Worm (Caenorhabditis elegans) whole organism, L2 larva: ENCODE measurements around the gene Y81G3A.1.

Experiments used
- R02D3.7 ChIP-seq: fragments of 150-350 bp; optimal IDR thresholded peaks from 2 replicates; lab custom pipeline; 2014; ENCODE audit warnings: missing biosample characterization, missing genetic modification characterization
- ZK546.5 ChIP-seq: sonication (generic microtip); optimal IDR thresholded peaks from 2 replicates; lab custom pipeline; 2017; ENCODE audit warnings: missing biosample characterization, missing genetic modification characterization
- alr-1 ChIP-seq: fragments of 150-350 bp; optimal IDR thresholded peaks from 2 replicates; lab custom pipeline; 2014; ENCODE audit warnings: missing biosample characterization, missing genetic modification characterization
- aly-2 ChIP-seq: fragments of 150-350 bp; optimal IDR thresholded peaks from 2 replicates; lab custom pipeline; 2014; ENCODE audit warnings: missing biosample characterization, missing genetic modification characterization
- ama-1 ChIP-seq: fragments of 150-350 bp; optimal IDR thresholded peaks from 2 replicates; lab custom pipeline; 2018; ENCODE audit warnings: inconsistent platforms
- ceh-16 ChIP-seq: fragments of 150-350 bp; optimal IDR thresholded peaks from 2 replicates; lab custom pipeline; 2014; ENCODE audit warnings: missing biosample characterization, missing genetic modification characterization
- ceh-82 ChIP-seq: fragments of 150-350 bp; optimal IDR thresholded peaks from 2 replicates; lab custom pipeline; 2014; ENCODE audit warnings: missing biosample characterization, missing genetic modification characterization
- crh-2 ChIP-seq: sonication (generic microtip); optimal IDR thresholded peaks from 2 replicates; lab custom pipeline; 2017; ENCODE audit warnings: missing biosample characterization, missing genetic modification characterization
- dmd-4 ChIP-seq: sonication (generic microtip); optimal IDR thresholded peaks from 2 replicates; lab custom pipeline; 2017; ENCODE audit warnings: missing biosample characterization, missing genetic modification characterization
- egl-27 ChIP-seq: sonication (generic microtip); optimal IDR thresholded peaks from 3 replicates; lab custom pipeline; 2017; ENCODE audit warnings: missing biosample characterization, missing genetic modification reagents, missing genetic modification characterization
- elt-1 ChIP-seq: fragments of 150-350 bp; optimal IDR thresholded peaks from 2 replicates; lab custom pipeline; 2014; ENCODE audit warnings: missing biosample characterization, missing genetic modification characterization
- elt-3 ChIP-seq: sonication (generic microtip); optimal IDR thresholded peaks from 2 replicates; lab custom pipeline; 2017; ENCODE audit warnings: missing biosample characterization, missing genetic modification characterization
- fos-1 ChIP-seq: fragments of 150-350 bp; optimal IDR thresholded peaks from 2 replicates; lab custom pipeline; 2014; ENCODE audit warnings: missing biosample characterization, missing genetic modification characterization
- gmeb-1 ChIP-seq: fragments of 150-350 bp; optimal IDR thresholded peaks from 2 replicates; lab custom pipeline; 2014; ENCODE audit warnings: missing biosample characterization, missing genetic modification characterization
- lin-11 ChIP-seq: fragments of 150-350 bp; sonication (generic microtip); optimal IDR thresholded peaks from 2 replicates; lab custom pipeline; 2014; ENCODE audit warnings: missing biosample characterization, missing genetic modification characterization, inconsistent platforms, mixed read lengths
- lin-39 ChIP-seq: fragments of 150-350 bp; optimal IDR thresholded peaks from 2 replicates; lab custom pipeline; 2014; ENCODE audit warnings: missing biosample characterization, missing genetic modification reagents, missing genetic modification characterization
- mab-5 ChIP-seq: fragments of 150-350 bp; optimal IDR thresholded peaks from 2 replicates; lab custom pipeline; 2014; ENCODE audit warnings: missing biosample characterization, missing genetic modification characterization
- mbf-1 ChIP-seq: sonication (generic microtip); optimal IDR thresholded peaks from 2 replicates; lab custom pipeline; 2017; ENCODE audit warnings: missing biosample characterization, missing genetic modification characterization
- mdl-1 ChIP-seq, 2 experiments: fragments of 150-350 bp in 1 of 2; sonication (generic microtip) in 1 of 2; optimal IDR thresholded peaks; 2 replicates each; lab custom pipeline; 2017; ENCODE audit warnings: missing biosample characterization in 2 of 2, missing genetic modification characterization in 2 of 2
- nhr-10 ChIP-seq: sonication (generic microtip); optimal IDR thresholded peaks from 2 replicates; lab custom pipeline; 2017; ENCODE audit warnings: missing biosample characterization, missing genetic modification characterization
- nhr-11 ChIP-seq: fragments of 150-350 bp; optimal IDR thresholded peaks from 2 replicates; lab custom pipeline; 2014; ENCODE audit warnings: missing biosample characterization, missing genetic modification characterization
- nhr-12 ChIP-seq: fragments of 150-350 bp; optimal IDR thresholded peaks from 2 replicates; lab custom pipeline; 2014; ENCODE audit warnings: missing biosample characterization, missing genetic modification characterization
- nhr-129 ChIP-seq: fragments of 150-350 bp; optimal IDR thresholded peaks from 2 replicates; lab custom pipeline; 2014; ENCODE audit warnings: missing biosample characterization, missing genetic modification characterization
- nhr-21 ChIP-seq: fragments of 150-350 bp; optimal IDR thresholded peaks from 2 replicates; lab custom pipeline; 2014; ENCODE audit warnings: missing biosample characterization, missing genetic modification characterization
- nhr-23 ChIP-seq: fragments of 150-350 bp; optimal IDR thresholded peaks from 2 replicates; lab custom pipeline; 2014; ENCODE audit warnings: missing biosample characterization, missing genetic modification reagents, missing genetic modification characterization
- nhr-237 ChIP-seq: fragments of 150-350 bp; optimal IDR thresholded peaks from 2 replicates; lab custom pipeline; 2014; ENCODE audit warnings: missing biosample characterization, missing genetic modification characterization
- nhr-25 ChIP-seq: fragments of 150-350 bp; sonication (generic microtip); optimal IDR thresholded peaks from 3 replicates; lab custom pipeline; 2014; ENCODE audit warnings: missing biosample characterization, missing genetic modification characterization
- nhr-6 ChIP-seq: fragments of 150-350 bp; optimal IDR thresholded peaks from 2 replicates; lab custom pipeline; 2014; ENCODE audit warnings: missing biosample characterization, missing genetic modification characterization
- nhr-77 ChIP-seq: fragments of 150-350 bp; optimal IDR thresholded peaks from 2 replicates; lab custom pipeline; 2014; ENCODE audit warnings: missing biosample characterization, missing genetic modification characterization
- peb-1 ChIP-seq: fragments of 150-350 bp; optimal IDR thresholded peaks from 2 replicates; lab custom pipeline; 2014; ENCODE audit warnings: missing biosample characterization, missing genetic modification characterization
- sem-4 ChIP-seq: fragments of 150-350 bp; optimal IDR thresholded peaks from 2 replicates; lab custom pipeline; 2014; ENCODE audit warnings: missing biosample characterization, missing genetic modification reagents, missing genetic modification characterization
- sma-3 ChIP-seq: sonication (generic microtip); optimal IDR thresholded peaks from 2 replicates; lab custom pipeline; 2016; ENCODE audit warnings: missing genetic modification reagents, missing genetic modification characterization, missing compliant biosample characterization
- sma-9 ChIP-seq, 2 experiments: fragments of 150-350 bp in 1 of 2; sonication (generic microtip) in 1 of 2; optimal IDR thresholded peaks; 2 replicates each; lab custom pipeline; 2014 to 2016; ENCODE audit warnings: missing genetic modification characterization in 2 of 2, mild to moderate bottlenecking in 1 of 2, missing biosample characterization in 1 of 2, missing compliant biosample characterization in 1 of 2, missing genetic modification reagents in 1 of 2, moderate library complexity in 1 of 2
- snpc-4 ChIP-seq: fragments of 150-350 bp; optimal IDR thresholded peaks from 2 replicates; lab custom pipeline; 2014; ENCODE audit warnings: missing biosample characterization, missing genetic modification characterization
- unc-39 ChIP-seq: fragments of 150-350 bp; optimal IDR thresholded peaks from 2 replicates; lab custom pipeline; 2014; ENCODE audit warnings: missing biosample characterization, missing genetic modification characterization
- unc-55 ChIP-seq: fragments of 150-350 bp; sonication (generic microtip); optimal IDR thresholded peaks from 3 replicates; lab custom pipeline; 2014; ENCODE audit warnings: missing biosample characterization, missing genetic modification reagents, missing genetic modification characterization
- unc-62 ChIP-seq: fragments of 150-350 bp; optimal IDR thresholded peaks from 2 replicates; lab custom pipeline; 2014; ENCODE audit warnings: missing biosample characterization, missing genetic modification reagents, missing genetic modification characterization
- zag-1 ChIP-seq: fragments of 150-350 bp; optimal IDR thresholded peaks from 2 replicates; lab custom pipeline; 2014; ENCODE audit warnings: missing biosample characterization, missing genetic modification characterization
- ztf-1 ChIP-seq: fragments of 200-800 bp; sonication (Bioruptor generic); conservative IDR thresholded peaks from 2 replicates; pipeline ENCODE4 v1.3.6; 2022; ENCODE audit warnings: missing genetic modification characterization, missing compliant biosample characterization
- ztf-4 ChIP-seq: fragments of 150-350 bp; optimal IDR thresholded peaks from 2 replicates; lab custom pipeline; 2014; ENCODE audit warnings: missing biosample characterization, missing genetic modification characterization

Gene Y81G3A.1

ce11 chrII:13117135-13117534 is 33.4 kb upstream of the Y81G3A.1 start, which contains the start of gene gfm-1 (continued):
- TF ChIP-seq ztf-1 (GFP tag; lab: Robert Waterston, UW) (no peak), nhr-12 (no peak), nhr-11 (tag; lab: Kevin White, UChicago) (no peak), lin-11 (tag; lab: Kevin White, UChicago) (peak; percentile 1), ceh-16 (tag; lab: Kevin White, UChicago) (no peak), peb-1 (tag; lab: Kevin White, UChicago) (no peak), zag-1 (tag; lab: Kevin White, UChicago) (no peak), egl-27 (tag; lab: Kevin White, UChicago) (no peak), elt-1 (tag; lab: Kevin White, UChicago) (no peak), dmd-4 (no peak), nhr-77 (tag; lab: Kevin White, UChicago) (no peak), nhr-25 (tag; lab: Kevin White, UChicago) (no peak), nhr-10 (tag; lab: Kevin White, UChicago) (no peak), fos-1 (tag; lab: Kevin White, UChicago) (peak; percentile 22), ztf-4 (tag; lab: Kevin White, UChicago) (no peak), gmeb-1 (tag; lab: Kevin White, UChicago) (peak; percentile 75), nhr-21 (tag; lab: Kevin White, UChicago) (peak; percentile 21), R02D3.7 (tag; lab: Kevin White, UChicago) (no peak), mdl-1 (tag; optimal IDR thresholded peaks at IDR 0.05; lab: Kevin White, UChicago) (peak in 1 of 2 experiments; percentile 12), nhr-129 (tag; lab: Kevin White, UChicago) (no peak), alr-1 (no peak), mbf-1 (tag; lab: Kevin White, UChicago) (no peak), unc-55 (peak; percentile 70), sma-9 (GFP tag; optimal IDR thresholded peaks at IDR 0.05; lab: Kevin White, UChicago) (peak; percentile 82), sma-9 (tag; optimal IDR thresholded peaks at IDR 0.05; lab: Kevin White, UChicago) (no peak), crh-2 (peak; percentile 50), ceh-82 (no peak)

ce11 chrII:13116710-13117109 is 33.0 kb upstream of the Y81G3A.1 start, which contains the start of gene rict-1:
Gene rict-1, minus strand, starts transcription at chrII:13116810.
- TF ChIP-seq lin-39 (tag; lab: Kevin White, UChicago) (no peak), aly-2 (tag; lab: Kevin White, UChicago) (no peak), unc-55 (no peak), mdl-1 (tag; optimal IDR thresholded peaks at IDR 0.05; lab: Kevin White, UChicago) (no peak), elt-3 (no peak), unc-39 (no peak), ztf-1 (GFP tag; lab: Robert Waterston, UW) (no peak), nhr-21 (tag; lab: Kevin White, UChicago) (no peak), nhr-23 (no peak), unc-62 (no peak), nhr-6 (no peak), nhr-237 (no peak), ZK546.5 (tag; lab: Kevin White, UChicago) (no peak), alr-1 (no peak), nhr-25 (tag; lab: Kevin White, UChicago) (no peak), fos-1 (tag; lab: Kevin White, UChicago) (no peak), dmd-4 (no peak), gmeb-1 (tag; lab: Kevin White, UChicago) (no peak), elt-1 (tag; lab: Kevin White, UChicago) (no peak)
- TF ChIP-seq, all 48 proteins: peak for 0

- TF ChIP-seq unc-55 (no peak), nhr-11 (tag; lab: Kevin White, UChicago) (no peak), sem-4 (no peak), mab-5 (tag; lab: Kevin White, UChicago) (no peak), ama-1 (lab: Kevin White, UChicago) (no peak), nhr-12 (no peak), nhr-129 (tag; lab: Kevin White, UChicago) (no peak), lin-39 (tag; lab: Kevin White, UChicago) (no peak), unc-39 (no peak), snpc-4 (tag; lab: Kevin White, UChicago) (no peak), ceh-16 (tag; lab: Kevin White, UChicago) (no peak), nhr-23 (no peak), sma-9 (GFP tag; optimal IDR thresholded peaks at IDR 0.05; lab: Kevin White, UChicago) (no peak), sma-9 (tag; optimal IDR thresholded peaks at IDR 0.05; lab: Kevin White, UChicago) (no peak), nhr-25 (tag; lab: Kevin White, UChicago) (no peak), sma-3 (no peak), lin-11 (tag; lab: Kevin White, UChicago) (no peak), alr-1 (no peak), peb-1 (tag; lab: Kevin White, UChicago) (no peak), zag-1 (tag; lab: Kevin White, UChicago) (no peak), ZK546.5 (tag; lab: Kevin White, UChicago) (no peak)
These were observed 24.0 kb upstream of the Y81G3A.1 start, which contains the start of gene pqn-32 for ce11 chrII:13107719-13108118. Gene pqn-32, plus strand, starts transcription at chrII:13108019.
